Worm (Caenorhabditis elegans) whole organism, L1 larva: ENCODE data around the gene lin-3.

ENCODE experiments used
- aly-2 ChIP-seq: fragments of 150-350 bp; optimal IDR thresholded peaks from 2 replicates; lab custom pipeline; 2014; ENCODE audit warnings: missing biosample characterization, missing genetic modification characterization
- ama-1 ChIP-seq: fragments of 150-350 bp; optimal IDR thresholded peaks from 2 replicates; lab custom pipeline; 2014
- fkh-10 ChIP-seq: sonication (generic microtip); optimal IDR thresholded peaks from 2 replicates; lab custom pipeline; 2017; ENCODE audit warnings: missing biosample characterization, missing genetic modification reagents, missing genetic modification characterization
- hlh-4 ChIP-seq: sonication (generic microtip); optimal IDR thresholded peaks from 2 replicates; lab custom pipeline; 2016; ENCODE audit warnings: mild to moderate bottlenecking, missing genetic modification characterization, missing compliant biosample characterization
- mef-2 ChIP-seq: fragments of 150-350 bp; optimal IDR thresholded peaks from 2 replicates; lab custom pipeline; 2014; ENCODE audit warnings: missing biosample characterization, missing genetic modification characterization
- nhr-12 ChIP-seq: sonication (generic microtip); optimal IDR thresholded peaks from 2 replicates; lab custom pipeline; 2017; ENCODE audit warnings: missing biosample characterization, missing genetic modification characterization
- nhr-20 ChIP-seq: sonication (generic microtip); optimal IDR thresholded peaks from 2 replicates; lab custom pipeline; 2016; ENCODE audit warnings: mild to moderate bottlenecking, missing genetic modification characterization, missing compliant biosample characterization
- nhr-237 ChIP-seq: fragments of 150-350 bp; optimal IDR thresholded peaks from 2 replicates; lab custom pipeline; 2014; ENCODE audit warnings: missing biosample characterization, missing genetic modification characterization
- nhr-28 ChIP-seq: fragments of 150-350 bp; optimal IDR thresholded peaks from 2 replicates; lab custom pipeline; 2014; ENCODE audit warnings: missing biosample characterization, missing genetic modification characterization
- sox-4 ChIP-seq: sonication (generic microtip); optimal IDR thresholded peaks from 2 replicates; lab custom pipeline; 2016; ENCODE audit warnings: missing genetic modification characterization, missing compliant biosample characterization
- sptf-1 ChIP-seq: fragments of 150-350 bp; optimal IDR thresholded peaks from 2 replicates; lab custom pipeline; 2014; ENCODE audit warnings: missing biosample characterization, missing genetic modification characterization

DNA sequence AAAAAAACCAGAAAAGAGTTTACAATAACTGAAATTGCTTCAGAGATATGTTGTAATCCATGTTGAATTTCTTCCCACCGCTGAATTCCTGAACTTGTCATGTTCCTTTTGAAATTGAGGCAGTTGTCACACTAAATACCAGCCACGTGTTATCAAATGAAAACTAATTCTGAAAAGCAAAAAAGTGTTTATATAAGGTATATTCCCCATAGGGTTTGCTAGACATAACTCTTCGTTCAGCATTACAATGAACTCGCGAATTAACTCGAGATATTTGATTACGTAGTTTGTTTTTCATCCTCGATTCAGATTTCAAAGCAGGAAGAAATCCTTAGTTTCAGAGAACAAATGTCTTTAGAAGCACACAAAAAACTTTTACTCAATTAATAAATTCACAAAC is 46.2 kb downstream of the lin-3 start, which contains the start of gene str-3:
- TF ChIP-seq nhr-20, result no peak
- no peak for TF ChIP-seq nhr-28 (tag; lab: Kevin White, UChicago)
- TF ChIP-seq nhr-12 (tag; lab: Kevin White, UChicago), result no peak
- no peak for TF ChIP-seq nhr-237 (tag; lab: Kevin White, UChicago)
- TF ChIP-seq fkh-10, result no peak
- no peak for TF ChIP-seq ama-1
- no peak for TF ChIP-seq hlh-4 (tag; lab: Kevin White, UChicago)
- TF ChIP-seq aly-2 (tag; lab: Kevin White, UChicago), result no peak
- TF ChIP-seq sox-4 (tag; lab: Kevin White, UChicago), result no peak
- TF ChIP-seq mef-2 (tag; lab: Kevin White, UChicago), result no peak
- no peak for TF ChIP-seq sptf-1 (tag; lab: Kevin White, UChicago)
